Fruit fly (Drosophila melanogaster): ENCODE results near the gene Myo28B1.
A peak's percentile ranks its signal among the peaks of the same experiment; 100 is the strongest.

Myo28B1 gene

DNA sequence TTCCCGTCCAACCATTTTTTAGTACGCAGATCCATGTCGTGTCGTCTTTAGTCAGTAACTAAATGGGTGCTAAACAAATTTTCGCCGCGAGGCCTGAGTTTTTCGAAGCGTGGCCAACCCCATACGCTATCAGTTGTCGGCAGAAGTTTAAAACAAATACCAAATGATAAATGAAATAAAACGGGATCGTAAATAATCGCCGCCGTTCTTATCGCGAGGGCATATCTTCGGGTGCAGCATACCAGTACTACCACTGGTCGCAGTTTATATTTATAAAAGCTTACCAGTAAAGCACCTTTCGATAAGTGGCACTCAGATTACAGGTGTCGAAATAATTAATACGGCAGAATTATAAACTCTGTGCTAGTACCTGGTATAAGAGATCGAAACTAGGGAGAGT lies 19.4 kb downstream of the Myo28B1 start:
- TF ChIP-seq CG8159 (tag; optimal IDR thresholded peaks at IDR 0.05) (no peak), CG34367 (tag; optimal IDR thresholded peaks at IDR 0.05) (no peak), CG4496 (GFP tag; IDR thresholded peaks at IDR 0.05) (no peak), CG32121 (GFP tag; IDR thresholded peaks at IDR 0.05) (no peak), CG14655 (GFP tag; optimal IDR thresholded peaks at IDR 0.05) (no peak), gl (tag; optimal IDR thresholded peaks at IDR 0.05) (no peak)

DNA sequence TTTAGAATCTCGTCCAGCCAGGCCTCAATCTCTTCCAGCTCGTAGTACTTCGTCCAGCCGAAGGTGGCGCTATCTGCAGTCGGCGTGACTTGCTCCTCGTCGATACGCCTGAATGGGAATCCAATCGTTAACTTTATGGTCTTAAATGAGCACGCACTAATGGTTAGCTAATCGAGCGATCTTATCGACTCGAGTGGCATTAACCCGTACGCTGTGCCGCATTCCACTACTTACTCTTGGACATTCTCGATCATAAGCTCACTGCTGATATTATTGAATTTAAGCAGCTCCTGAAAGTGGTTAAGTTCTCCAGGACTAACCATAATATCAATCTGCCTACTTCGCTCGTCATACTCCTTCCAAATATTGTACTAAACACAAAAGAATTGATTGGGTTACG lies 24.6 kb downstream of the Myo28B1 start:
- TF ChIP-seq Pif1A (GFP tag; optimal IDR thresholded peaks at IDR 0.05) (no peak), D1 (tag; optimal IDR thresholded peaks at IDR 0.05) (no peak), CG34367 (tag; optimal IDR thresholded peaks at IDR 0.05) (no peak), CG10348 (GFP tag; IDR thresholded peaks at IDR 0.05) (no peak), EcR (GFP tag; optimal IDR thresholded peaks at IDR 0.05) (no peak), CG14655 (GFP tag; optimal IDR thresholded peaks at IDR 0.05) (no peak), CG12605 (GFP tag; IDR thresholded peaks at IDR 0.05) (no peak), rn (GFP tag; IDR thresholded peaks at IDR 0.05) (no peak), gl (tag; optimal IDR thresholded peaks at IDR 0.05) (no peak), Ets98B (GFP tag; IDR thresholded peaks at IDR 0.05) (no peak), CG4496 (GFP tag; IDR thresholded peaks at IDR 0.05) (no peak)

DNA sequence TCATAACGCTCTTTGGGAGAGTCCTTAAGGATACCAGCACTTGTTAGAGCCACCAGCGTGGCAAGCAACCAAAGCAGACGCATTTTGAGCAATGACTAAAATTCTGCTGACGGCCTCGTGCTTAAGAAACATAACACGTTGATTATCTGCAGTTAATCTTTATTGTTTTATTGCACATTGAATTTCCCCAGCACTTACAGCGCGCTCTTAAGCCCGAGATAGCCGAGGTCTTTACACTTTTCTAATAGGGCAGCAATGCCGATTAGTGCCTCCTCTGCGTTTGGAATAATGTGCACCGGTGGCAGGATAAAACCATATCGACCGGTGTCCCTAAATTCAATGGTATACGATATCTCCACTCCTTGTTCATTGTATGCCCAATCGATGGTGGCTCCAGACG lies 25.1 kb downstream of the Myo28B1 start, which contains the start of gene CG18585:
Gene CG18585 (minus strand): TSS at position 101 of the 400 bp plus-strand sequence.
- TF ChIP-seq Pif1B (GFP tag; optimal IDR thresholded peaks at IDR 0.05) = no peak
- no peak for TF ChIP-seq CG13204 (GFP tag; optimal IDR thresholded peaks at IDR 0.05)
- no peak for TF ChIP-seq CG4496 (GFP tag; IDR thresholded peaks at IDR 0.05)
- TF ChIP-seq EcR (GFP tag; optimal IDR thresholded peaks at IDR 0.05) = no peak
- TF ChIP-seq CG32121 (GFP tag; IDR thresholded peaks at IDR 0.05) = no peak
- no peak for TF ChIP-seq rn (GFP tag; IDR thresholded peaks at IDR 0.05)
- TF ChIP-seq Pif1A (GFP tag; optimal IDR thresholded peaks at IDR 0.05) = no peak
- no peak for TF ChIP-seq CG17806 (tag; optimal IDR thresholded peaks at IDR 0.05)
- no peak for TF ChIP-seq CG8301 (tag; optimal IDR thresholded peaks at IDR 0.05)
- no peak for TF ChIP-seq CG12605 (GFP tag; IDR thresholded peaks at IDR 0.05)
- no peak for TF ChIP-seq Ets98B (GFP tag; IDR thresholded peaks at IDR 0.05)
- no peak for TF ChIP-seq gl (tag; optimal IDR thresholded peaks at IDR 0.05)
- no peak for TF ChIP-seq CG8159 (tag; optimal IDR thresholded peaks at IDR 0.05)
- no peak for TF ChIP-seq Snoo (tag; optimal IDR thresholded peaks at IDR 0.05)
- no peak for TF ChIP-seq fd96Ca (GFP tag; IDR thresholded peaks at IDR 0.05)

DNA sequence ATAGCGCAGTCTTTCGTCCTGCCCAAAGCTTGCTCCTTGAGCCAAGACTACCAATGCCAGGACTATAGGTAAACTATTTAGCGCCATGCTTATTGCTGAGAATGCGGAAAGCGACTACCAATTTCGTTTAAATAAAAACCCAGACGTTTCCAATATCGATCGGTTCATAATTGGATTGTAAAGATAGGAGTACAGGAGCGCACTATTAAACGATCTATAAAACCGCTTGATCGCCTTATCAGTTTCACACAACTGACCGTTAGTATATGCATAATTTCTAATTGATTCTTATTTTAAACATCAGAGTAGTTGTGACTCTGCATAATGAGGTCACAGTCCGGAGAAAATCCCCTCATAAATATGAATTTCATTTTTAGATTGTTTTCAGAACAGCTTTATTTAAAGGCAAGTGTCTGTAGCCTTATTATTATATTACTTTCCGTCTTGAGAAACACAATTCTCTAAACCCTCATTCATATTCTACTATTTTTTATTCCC lies 26.8 kb downstream of the Myo28B1 start, which contains the start of the genes CG7025 and CG43235:
Gene CG7025 (minus strand): TSS at position 101 of the 498 bp plus-strand sequence.
Gene CG43235 (plus strand): TSS at position 448 of the 498 bp plus-strand sequence.
- no peak for TF ChIP-seq D1 (tag; optimal IDR thresholded peaks at IDR 0.05)
- TF ChIP-seq Pif1A (GFP tag; optimal IDR thresholded peaks at IDR 0.05) = no peak
- TF ChIP-seq CG14655 (GFP tag; optimal IDR thresholded peaks at IDR 0.05) = no peak
- TF ChIP-seq fd96Ca (GFP tag; IDR thresholded peaks at IDR 0.05) = no peak
- no peak for TF ChIP-seq CG32121 (GFP tag; IDR thresholded peaks at IDR 0.05)
- TF ChIP-seq CG10348 (GFP tag; IDR thresholded peaks at IDR 0.05) = no peak
- no peak for TF ChIP-seq CG4496 (GFP tag; IDR thresholded peaks at IDR 0.05)
- TF ChIP-seq Ets98B (GFP tag; IDR thresholded peaks at IDR 0.05) = no peak
- TF ChIP-seq Pif1B (GFP tag; optimal IDR thresholded peaks at IDR 0.05) = no peak
- TF ChIP-seq CG9948 (tag; optimal IDR thresholded peaks at IDR 0.05) = no peak
- no peak for TF ChIP-seq CG13204 (GFP tag; optimal IDR thresholded peaks at IDR 0.05)
- TF ChIP-seq EcR (GFP tag; optimal IDR thresholded peaks at IDR 0.05) = no peak
- no peak for TF ChIP-seq CG34367 (tag; optimal IDR thresholded peaks at IDR 0.05)
- no peak for TF ChIP-seq CG8159 (tag; optimal IDR thresholded peaks at IDR 0.05)
- TF ChIP-seq Snoo (tag; optimal IDR thresholded peaks at IDR 0.05) = no peak
- TF ChIP-seq gl (tag; optimal IDR thresholded peaks at IDR 0.05) = no peak
- no peak for TF ChIP-seq CG15710 (tag; optimal IDR thresholded peaks at IDR 0.05)
- TF ChIP-seq CG17806 (tag; optimal IDR thresholded peaks at IDR 0.05) = no peak

DNA sequence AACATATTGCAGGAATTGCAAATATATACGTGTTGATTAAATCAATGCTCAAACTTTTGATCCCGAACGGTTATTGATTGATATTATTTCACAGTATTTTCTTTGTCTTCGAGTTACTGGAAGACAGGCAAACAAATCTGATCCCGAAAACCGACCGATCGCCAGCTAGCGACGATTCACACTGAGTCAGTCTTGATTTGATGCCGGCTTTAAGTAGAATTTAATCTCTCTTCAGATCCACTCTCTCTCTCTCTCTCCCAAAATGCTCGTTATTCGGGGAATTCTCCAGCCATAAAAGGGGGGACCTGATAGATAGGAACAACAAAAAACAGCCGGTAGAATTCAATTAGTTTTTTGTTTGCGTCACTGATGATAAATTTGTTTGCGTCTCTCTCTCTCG lies 35.6 kb downstream of the Myo28B1 start, which contains the start of gene Tep2:
Gene Tep2 (minus strand): TSS at position 185 of the 400 bp plus-strand sequence.
- 0 out of 3 replicates have a peak, but pooled peaks have one; percentile 38 for TF ChIP-seq CG4496 (GFP tag; IDR thresholded peaks at IDR 0.05)
- TF ChIP-seq CG15710 (tag; optimal IDR thresholded peaks at IDR 0.05) = no peak
- TF ChIP-seq EcR (GFP tag; optimal IDR thresholded peaks at IDR 0.05) = peak; percentile 19

DNA sequence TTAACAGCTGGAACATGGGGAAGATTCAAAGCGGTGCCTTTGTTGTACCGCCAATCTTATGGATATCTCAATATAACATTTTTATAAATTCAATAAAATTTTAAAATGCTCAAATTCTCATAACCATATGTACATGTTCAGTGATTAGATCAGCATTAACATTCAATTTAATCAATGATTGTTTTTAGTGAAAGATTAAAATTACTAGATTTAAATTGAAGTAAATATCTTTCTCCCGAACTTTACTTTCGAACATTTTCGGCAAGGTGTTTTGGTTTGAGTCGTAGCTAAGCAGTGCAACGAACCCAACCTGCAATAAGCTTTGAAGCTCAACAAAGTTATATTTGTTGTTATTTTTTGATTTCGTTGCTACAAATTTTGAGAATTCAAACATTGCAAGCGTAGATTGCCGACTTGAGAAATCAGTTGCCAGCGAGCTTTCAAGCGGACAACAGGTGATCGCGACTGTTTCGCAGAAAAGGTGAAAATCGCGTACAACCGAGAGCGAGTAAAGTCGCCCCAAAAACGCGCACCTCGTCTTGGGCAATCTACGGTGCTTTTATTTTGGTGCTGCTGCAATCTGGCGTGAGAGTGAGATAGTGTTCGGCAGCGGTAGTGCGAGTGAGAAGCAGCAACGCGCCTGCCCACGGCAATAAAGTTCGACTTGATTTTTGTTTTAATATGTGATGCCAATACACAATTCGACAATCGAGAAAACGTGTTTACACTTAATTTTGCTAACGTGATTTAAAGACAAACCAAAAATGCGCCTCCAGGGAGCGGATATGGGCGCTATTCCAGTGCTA lies 36.7 kb downstream of the Myo28B1 start, which contains the start of gene Tep3:
Gene Tep3 (plus strand): TSS at position 423 of the 806 bp plus-strand sequence.
- no peak for TF ChIP-seq gl (tag; optimal IDR thresholded peaks at IDR 0.05)
- no peak for TF ChIP-seq CG10348 (GFP tag; IDR thresholded peaks at IDR 0.05)
- peak; percentile 16; the same call in 1 of the 2 replicates for TF ChIP-seq CG32121 (GFP tag; IDR thresholded peaks at IDR 0.05)
- TF ChIP-seq CG17806 (tag; optimal IDR thresholded peaks at IDR 0.05) = peak; percentile 51
- TF ChIP-seq CG15710 (tag; optimal IDR thresholded peaks at IDR 0.05) = peak; percentile 28
- peak; percentile 58 for TF ChIP-seq CG14655 (GFP tag; optimal IDR thresholded peaks at IDR 0.05)
- no peak for TF ChIP-seq fd96Ca (GFP tag; IDR thresholded peaks at IDR 0.05)
- peak; percentile 27 for TF ChIP-seq CG34367 (tag; optimal IDR thresholded peaks at IDR 0.05)
- no peak for TF ChIP-seq Pif1A (GFP tag; optimal IDR thresholded peaks at IDR 0.05)
- TF ChIP-seq rn (GFP tag; IDR thresholded peaks at IDR 0.05) = peak; percentile 39; the same call in 1 of the 2 replicates
- TF ChIP-seq CG8301 (tag; optimal IDR thresholded peaks at IDR 0.05) = peak; percentile 48
- peak; percentile 61 for TF ChIP-seq Pif1B (GFP tag; optimal IDR thresholded peaks at IDR 0.05)
- peak; percentile 64 for TF ChIP-seq CG8159 (tag; optimal IDR thresholded peaks at IDR 0.05)
- 0 out of 2 replicates have a peak, but pooled peaks have one; percentile 29 for TF ChIP-seq Ets98B (GFP tag; IDR thresholded peaks at IDR 0.05)
- no peak; the same call in 2 of the 3 replicates for TF ChIP-seq CG4496 (GFP tag; IDR thresholded peaks at IDR 0.05)
- no peak for TF ChIP-seq CG13204 (GFP tag; optimal IDR thresholded peaks at IDR 0.05)
- TF ChIP-seq D1 (tag; optimal IDR thresholded peaks at IDR 0.05) = peak; percentile 79
- TF ChIP-seq EcR (GFP tag; optimal IDR thresholded peaks at IDR 0.05) = no peak
- TF ChIP-seq CG12605 (GFP tag; IDR thresholded peaks at IDR 0.05) = no peak
